Fruit fly (Drosophila melanogaster): Measurements from ENCODE around the gene kud.

DNA sequence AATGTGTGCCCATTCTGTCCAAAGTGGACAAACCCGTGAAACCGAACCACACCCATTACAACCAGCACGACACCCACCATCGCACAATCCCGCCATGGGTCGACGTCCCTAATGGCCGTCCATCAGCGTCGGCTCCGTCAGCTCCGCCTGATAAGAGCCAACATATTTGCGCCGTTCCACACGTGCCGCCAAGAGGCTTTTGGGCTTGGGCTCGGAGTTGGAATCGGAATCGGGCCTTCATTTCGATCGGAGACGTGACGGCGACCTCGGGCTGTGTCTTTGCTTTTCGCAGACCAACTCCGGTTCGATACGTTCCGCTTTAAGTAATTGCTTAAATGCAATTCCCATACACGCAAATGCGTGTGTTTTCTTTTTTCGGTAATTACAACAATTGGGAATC, 10.5 kb upstream of the kud start:
- TF ChIP-seq CTCF (optimal IDR thresholded peaks at IDR 0.05) (no peak), CG8478 (optimal IDR thresholded peaks at IDR 0.05) (no peak)

Data from S2 (cell line).